Worm (Caenorhabditis elegans): Measurements from ENCODE around the gene F39C12.1.

Gene F39C12.1

DNA sequence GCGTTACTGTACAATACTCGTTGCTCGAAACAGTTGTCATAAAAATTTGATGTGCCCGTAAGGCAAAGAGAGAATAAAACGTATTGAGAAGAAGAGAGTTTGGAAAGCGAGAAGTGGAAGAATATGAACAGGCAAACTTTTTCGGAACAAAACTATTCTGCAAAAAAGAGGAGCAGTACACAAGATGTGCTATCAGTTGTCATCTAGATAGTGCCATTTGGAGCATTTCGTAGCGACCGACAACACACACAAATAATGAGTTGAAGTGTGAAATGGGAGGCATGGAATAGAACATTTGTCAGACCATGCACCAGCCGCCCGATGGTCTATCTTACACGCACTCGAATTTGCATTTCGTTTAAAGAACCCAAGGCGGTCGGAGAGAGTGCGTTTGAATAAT is 9.1 kb upstream of the F39C12.1 start:
- TF ChIP-seq ekl-4 (GFP tag; IDR thresholded peaks at IDR 0.05) (no peak), nhr-80 (tag; optimal IDR thresholded peaks at IDR 0.05) (peak; percentile 83), let-607 (tag; optimal IDR thresholded peaks at IDR 0.05) (peak in 1 of 2 experiments; percentile 82)

DNA sequence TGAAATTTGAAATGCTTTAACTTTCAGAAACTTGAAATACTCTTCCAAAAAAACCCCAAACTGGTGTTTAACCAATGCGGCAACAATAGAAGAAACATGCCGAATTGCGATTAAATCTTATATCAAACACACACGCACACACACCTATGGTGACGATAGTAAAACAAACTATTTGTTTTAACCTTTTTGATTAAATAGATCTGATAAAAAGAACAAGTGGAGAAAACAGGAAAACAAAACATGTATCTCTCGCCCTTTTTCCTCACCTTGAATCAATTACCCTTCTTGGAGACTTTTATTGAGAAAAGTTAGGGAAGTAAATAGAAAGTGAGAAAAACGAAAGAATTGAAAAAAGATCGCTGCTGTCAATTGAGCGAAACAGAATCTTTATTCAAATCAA is 8.4 kb upstream of the F39C12.1 start:
- TF ChIP-seq snpc-1.1 (tag; optimal IDR thresholded peaks at IDR 0.05; ENCODE audit: insufficient read depth) (no peak), tlf-1 (GFP tag; optimal IDR thresholded peaks at IDR 0.05) (no peak), ztf-26 (tag; optimal IDR thresholded peaks at IDR 0.05) (no peak), ztf-18 (tag; optimal IDR thresholded peaks at IDR 0.05) (no peak), snpc-1.3 (tag; optimal IDR thresholded peaks at IDR 0.05; ENCODE audit: insufficient read depth) (no peak)

DNA sequence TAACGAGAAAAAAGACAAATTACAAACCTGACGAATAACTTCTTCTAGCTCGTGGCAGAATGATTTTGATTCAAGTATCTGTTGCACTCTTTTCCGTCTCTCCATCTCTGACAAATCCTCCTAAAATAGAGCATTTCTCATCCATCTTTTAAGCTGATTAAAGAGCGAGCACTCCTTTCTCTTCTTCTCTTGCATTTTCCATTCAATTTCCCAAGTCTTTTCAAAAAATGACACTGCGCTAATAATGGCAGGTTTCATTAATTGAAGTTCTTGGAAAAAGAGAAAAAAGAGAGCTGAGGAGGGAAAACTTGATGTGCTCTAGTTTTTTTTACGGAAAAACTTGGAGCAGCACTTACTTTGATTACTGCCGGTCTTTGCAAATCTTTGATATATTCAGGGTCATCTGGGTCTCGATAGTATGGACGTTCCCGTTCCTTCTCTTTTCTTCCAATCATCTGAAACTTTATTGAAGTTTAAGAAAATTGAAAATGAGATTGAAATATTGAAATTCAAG is 6.6 kb upstream of the F39C12.1 start, which contains the start of gene add-1:
Gene add-1 (minus strand): TSS at position 464 of the 514 bp plus-strand sequence.
- TF ChIP-seq nhr-80 (tag; optimal IDR thresholded peaks at IDR 0.05): no peak
- no peak for TF ChIP-seq unc-62 (GFP tag; optimal IDR thresholded peaks at IDR 0.05)

DNA sequence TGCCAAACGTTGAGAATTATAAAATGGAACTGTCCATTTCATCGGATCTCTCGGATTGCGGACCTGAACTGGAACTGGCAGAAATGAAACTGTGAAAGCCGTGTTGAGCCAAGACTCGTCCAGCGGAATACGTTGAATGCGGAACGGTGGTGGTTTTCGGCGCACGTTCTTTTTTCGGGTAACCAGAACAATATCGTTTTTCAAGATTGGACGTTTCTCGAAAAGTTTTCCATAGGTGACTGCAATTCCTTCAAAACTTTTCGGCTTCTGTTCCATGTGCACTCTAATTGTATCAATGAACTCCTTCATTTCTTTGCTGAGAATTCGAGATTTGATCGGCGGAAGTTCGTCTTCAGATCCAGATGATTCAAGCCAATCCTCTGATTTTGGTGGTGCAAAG is 8.2 kb downstream of the F39C12.1 start:
- no peak for TF ChIP-seq pha-4 (tag; optimal IDR thresholded peaks at IDR 0.05)
- TF ChIP-seq F57A8.1 (GFP tag; optimal IDR thresholded peaks at IDR 0.05): no peak
- no peak for TF ChIP-seq nfyb-1 (GFP tag; IDR thresholded peaks at IDR 0.05)
- TF ChIP-seq tbp1 (GFP tag; optimal IDR thresholded peaks at IDR 0.05): no peak
- TF ChIP-seq madf-6 (GFP tag; IDR thresholded peaks at IDR 0.05): no peak

DNA sequence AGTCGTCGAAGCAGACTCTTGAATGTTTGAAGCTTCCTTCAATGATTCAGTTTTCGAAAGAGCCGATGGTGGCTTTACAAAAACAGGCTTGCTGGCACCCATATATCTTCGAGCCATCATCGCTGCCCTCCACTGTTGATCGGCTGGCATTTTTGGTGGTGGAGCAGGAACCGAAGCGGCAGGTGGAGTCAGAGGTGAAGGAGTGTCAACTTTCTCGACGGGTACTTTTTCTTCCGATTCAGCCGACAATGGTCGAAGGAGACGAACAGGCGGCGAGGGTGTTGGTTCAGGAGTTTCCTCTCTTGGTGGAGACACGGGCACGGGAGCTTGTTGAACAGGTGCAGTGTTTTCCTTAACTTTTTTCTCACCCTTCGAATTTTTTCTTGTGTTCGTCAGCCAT is 10.7 kb downstream of the F39C12.1 start:
- TF ChIP-seq nhr-120 (GFP tag; IDR thresholded peaks at IDR 0.05): 0 out of 2 replicates have a peak, but pooled peaks have one; percentile 63
- no peak for TF ChIP-seq nfya-1 (tag; optimal IDR thresholded peaks at IDR 0.05; ENCODE audit: borderline replicate concordance, insufficient read depth)
- no peak for TF ChIP-seq pha-4 (tag; optimal IDR thresholded peaks at IDR 0.05)
- peak; percentile 65; the same call in 1 of the 2 replicates for TF ChIP-seq zfh-2 (GFP tag; conservative IDR thresholded peaks at IDR 0.05)
- TF ChIP-seq ets-4 (GFP tag; optimal IDR thresholded peaks at IDR 0.05): no peak
- no peak for TF ChIP-seq F23B12.7 (tag; optimal IDR thresholded peaks at IDR 0.05; ENCODE audit: insufficient read depth)
- TF ChIP-seq nfya-2 (GFP tag; IDR thresholded peaks at IDR 0.05): no peak
- TF ChIP-seq let-526 (GFP tag; IDR thresholded peaks at IDR 0.05): no peak
- TF ChIP-seq lin-26 (GFP tag; IDR thresholded peaks at IDR 0.05): no peak
- no peak for TF ChIP-seq F55B11.4 (tag; optimal IDR thresholded peaks at IDR 0.05; ENCODE audit: borderline replicate concordance, insufficient read depth)
- no peak for TF ChIP-seq tbx-9 (tag; optimal IDR thresholded peaks at IDR 0.05; ENCODE audit: borderline replicate concordance)
- TF ChIP-seq snpc-1.1 (tag; optimal IDR thresholded peaks at IDR 0.05; ENCODE audit: insufficient read depth): no peak
- no peak for TF ChIP-seq tbp1 (GFP tag; optimal IDR thresholded peaks at IDR 0.05)
- no peak for TF ChIP-seq akir-1 (GFP tag; optimal IDR thresholded peaks at IDR 0.05)

DNA sequence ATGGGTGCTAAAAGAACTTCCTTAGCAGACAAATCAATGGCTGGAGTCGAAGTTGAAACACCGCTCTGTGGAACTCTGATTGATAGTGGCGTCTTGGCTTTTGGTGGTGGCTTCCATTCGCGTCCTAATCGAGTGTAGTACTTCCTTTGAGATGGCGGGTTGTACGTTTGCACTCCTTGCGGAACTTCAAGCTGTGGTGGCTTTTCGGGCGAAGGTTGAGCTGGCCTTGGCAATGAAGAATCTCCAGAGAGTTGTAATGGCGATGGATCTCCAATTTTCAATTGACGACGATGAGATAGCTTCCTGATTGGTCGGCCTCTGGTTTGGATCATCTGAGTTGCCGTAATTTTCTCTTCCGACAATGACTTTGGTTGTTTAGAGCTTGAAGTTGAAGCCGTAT is 12.3 kb downstream of the F39C12.1 start:
- TF ChIP-seq attf-5 (GFP tag; optimal IDR thresholded peaks at IDR 0.05): no peak
- TF ChIP-seq athp-1 (tag; optimal IDR thresholded peaks at IDR 0.05): no peak
- no peak for TF ChIP-seq F49E8.2 (tag; optimal IDR thresholded peaks at IDR 0.05; ENCODE audit: insufficient read depth)
- TF ChIP-seq Y53G8AR.9 (GFP tag; conservative IDR thresholded peaks at IDR 0.05): no peak
- no peak for TF ChIP-seq ekl-4 (GFP tag; IDR thresholded peaks at IDR 0.05)
- no peak for TF ChIP-seq ceh-27 (GFP tag; optimal IDR thresholded peaks at IDR 0.05)
- no peak for TF ChIP-seq lin-35 (GFP tag; optimal IDR thresholded peaks at IDR 0.05)
- no peak for TF ChIP-seq mel-28 (tag; optimal IDR thresholded peaks at IDR 0.05; ENCODE audit: borderline replicate concordance)
- TF ChIP-seq snpc-3.4 (tag; optimal IDR thresholded peaks at IDR 0.05): no peak
- no peak for TF ChIP-seq ZK185.1 (tag; optimal IDR thresholded peaks at IDR 0.05; ENCODE audit: poor library complexity, severe bottlenecking)
- no peak for TF ChIP-seq rpc-1 (optimal IDR thresholded peaks at IDR 0.05)
- no peak for TF ChIP-seq rpc-1 (tag; optimal IDR thresholded peaks at IDR 0.05)
- TF ChIP-seq snpc-1.3 (tag; optimal IDR thresholded peaks at IDR 0.05; ENCODE audit: insufficient read depth): no peak
- TF ChIP-seq nfya-1 (tag; optimal IDR thresholded peaks at IDR 0.05; ENCODE audit: borderline replicate concordance, insufficient read depth): no peak
- TF ChIP-seq madf-6 (GFP tag; IDR thresholded peaks at IDR 0.05): no peak
- no peak for TF ChIP-seq nfyb-1 (GFP tag; IDR thresholded peaks at IDR 0.05)
- no peak for TF ChIP-seq ztf-18 (tag; optimal IDR thresholded peaks at IDR 0.05)
